Fruit fly (Drosophila melanogaster): ENCODE data around the gene Sirt7.
A peak's percentile ranks its signal among the peaks of the same experiment; 100 is the strongest.

The Sirt7 gene

DNA sequence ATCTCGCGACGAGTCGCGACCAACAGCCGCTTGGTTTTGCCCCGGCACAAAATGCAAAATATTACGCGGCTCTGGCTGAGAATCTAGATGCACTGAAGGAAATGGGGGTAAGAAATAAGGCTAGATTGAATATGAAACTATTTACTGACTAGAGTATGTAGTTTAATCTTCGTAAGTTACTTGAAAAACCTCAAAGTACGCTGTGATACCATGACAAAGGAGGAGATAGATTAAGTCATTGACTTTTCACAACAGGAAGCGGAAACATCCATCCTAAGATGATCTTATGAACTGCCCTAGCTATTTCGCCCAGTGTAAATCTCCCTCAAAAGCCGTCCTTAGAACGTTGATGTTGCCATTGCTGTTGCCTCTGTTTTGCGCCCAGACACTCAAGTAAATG is 38.4 kb downstream of the Sirt7 start:
- TF ChIP-seq CG12605 (GFP tag; IDR thresholded peaks at IDR 0.05): peak; percentile 48; the same call in 1 of the 2 replicates
- no peak for TF ChIP-seq EcR (GFP tag; optimal IDR thresholded peaks at IDR 0.05)
- TF ChIP-seq Snoo (tag; optimal IDR thresholded peaks at IDR 0.05): peak; percentile 8
- peak; percentile 79 for TF ChIP-seq fd96Ca (GFP tag; IDR thresholded peaks at IDR 0.05)
- no peak for TF ChIP-seq rn (GFP tag; IDR thresholded peaks at IDR 0.05)
- TF ChIP-seq CG34367 (tag; optimal IDR thresholded peaks at IDR 0.05): peak; percentile 70
- peak; percentile 27 for TF ChIP-seq D1 (tag; optimal IDR thresholded peaks at IDR 0.05)
- TF ChIP-seq gl (tag; optimal IDR thresholded peaks at IDR 0.05): peak; percentile 57
- TF ChIP-seq CG15710 (tag; optimal IDR thresholded peaks at IDR 0.05): peak; percentile 66
- TF ChIP-seq CG8301 (tag; optimal IDR thresholded peaks at IDR 0.05): peak; percentile 84
- peak; percentile 81 for TF ChIP-seq CG17806 (tag; optimal IDR thresholded peaks at IDR 0.05)
- TF ChIP-seq CG4496 (GFP tag; IDR thresholded peaks at IDR 0.05): peak; percentile 62; the same call in 1 of the 3 replicates
- peak; percentile 65 for TF ChIP-seq Pif1A (GFP tag; optimal IDR thresholded peaks at IDR 0.05)
- peak; percentile 32 for TF ChIP-seq Pif1B (GFP tag; optimal IDR thresholded peaks at IDR 0.05)
- TF ChIP-seq CG14655 (GFP tag; optimal IDR thresholded peaks at IDR 0.05): peak; percentile 88
- TF ChIP-seq CG10348 (GFP tag; IDR thresholded peaks at IDR 0.05): no peak
- no peak; the same call in 1 of the 2 replicates for TF ChIP-seq Ets98B (GFP tag; IDR thresholded peaks at IDR 0.05)
- TF ChIP-seq CG32121 (GFP tag; IDR thresholded peaks at IDR 0.05): peak; percentile 27; the same call in 1 of the 2 replicates
- TF ChIP-seq CG13204 (GFP tag; optimal IDR thresholded peaks at IDR 0.05): peak; percentile 17
- peak; percentile 81 for TF ChIP-seq CG9948 (tag; optimal IDR thresholded peaks at IDR 0.05)
- peak; percentile 78 for TF ChIP-seq CG8159 (tag; optimal IDR thresholded peaks at IDR 0.05)

DNA sequence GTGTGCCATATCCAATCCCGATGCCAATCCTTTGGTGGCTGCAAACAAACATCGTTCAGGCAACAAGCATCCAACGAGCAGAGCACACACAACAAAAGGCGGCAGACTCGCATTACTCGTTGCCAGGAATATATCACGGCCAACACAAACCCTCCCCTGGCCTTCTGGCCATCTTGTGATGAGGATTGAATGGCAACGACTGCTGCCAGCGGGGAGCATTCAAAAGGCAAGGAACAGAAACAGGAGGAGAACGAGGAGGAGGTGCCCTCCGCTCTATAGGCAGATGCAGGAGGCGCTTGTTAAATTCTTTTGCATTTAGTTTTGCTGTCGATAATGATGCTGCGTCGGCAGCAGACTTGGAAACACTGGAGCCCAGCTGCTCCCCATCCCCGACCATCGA is 39.8 kb downstream of the Sirt7 start:
- TF ChIP-seq CG15710 (tag; optimal IDR thresholded peaks at IDR 0.05) (no peak), CG12605 (GFP tag; IDR thresholded peaks at IDR 0.05) (no peak), CG13204 (GFP tag; optimal IDR thresholded peaks at IDR 0.05) (peak; percentile 42), CG4496 (GFP tag; IDR thresholded peaks at IDR 0.05) (peak; percentile 19; the same call in 1 of the 3 replicates), EcR (GFP tag; optimal IDR thresholded peaks at IDR 0.05) (peak; percentile 51)

DNA sequence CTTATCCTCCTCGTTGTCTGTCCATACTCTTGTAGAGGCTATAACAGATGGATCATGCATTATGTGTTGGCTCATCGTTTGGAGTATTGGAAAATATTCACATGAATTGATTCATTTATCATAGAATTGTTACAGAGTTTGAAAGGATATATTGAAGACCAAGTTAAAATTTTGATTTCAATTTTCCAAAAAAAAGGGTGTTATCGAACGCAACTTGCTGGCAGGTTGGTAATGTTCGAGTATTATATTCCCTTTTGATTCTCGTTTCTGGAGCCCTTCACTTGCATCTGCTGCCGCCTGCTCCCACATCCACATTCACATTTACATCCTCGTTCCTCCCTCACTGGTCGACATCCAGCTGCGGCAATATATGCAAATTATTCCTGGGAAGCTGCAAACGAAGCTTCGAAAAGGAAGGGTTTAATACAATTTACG is 40.3 kb downstream of the Sirt7 start:
- TF ChIP-seq CG12605 (GFP tag; IDR thresholded peaks at IDR 0.05): peak; percentile 34; the same call in 1 of the 2 replicates
- TF ChIP-seq D1 (tag; optimal IDR thresholded peaks at IDR 0.05): no peak
- TF ChIP-seq CG14655 (GFP tag; optimal IDR thresholded peaks at IDR 0.05): no peak
- no peak for TF ChIP-seq EcR (GFP tag; optimal IDR thresholded peaks at IDR 0.05)
- TF ChIP-seq rn (GFP tag; IDR thresholded peaks at IDR 0.05): 0 out of 2 replicates have a peak, but pooled peaks have one; percentile 23
- TF ChIP-seq CG10348 (GFP tag; IDR thresholded peaks at IDR 0.05): no peak
- TF ChIP-seq gl (tag; optimal IDR thresholded peaks at IDR 0.05): peak; percentile 71
- 0 out of 3 replicates have a peak, but pooled peaks have one; percentile 39 for TF ChIP-seq fd96Ca (GFP tag; IDR thresholded peaks at IDR 0.05)
- no peak for TF ChIP-seq Pif1B (GFP tag; optimal IDR thresholded peaks at IDR 0.05)
- peak; percentile 90 for TF ChIP-seq CG15710 (tag; optimal IDR thresholded peaks at IDR 0.05)
- TF ChIP-seq CG4496 (GFP tag; IDR thresholded peaks at IDR 0.05): peak; percentile 75
- TF ChIP-seq CG34367 (tag; optimal IDR thresholded peaks at IDR 0.05): peak; percentile 86
- TF ChIP-seq CG32121 (GFP tag; IDR thresholded peaks at IDR 0.05): no peak
- peak; percentile 83 for TF ChIP-seq CG17806 (tag; optimal IDR thresholded peaks at IDR 0.05)
- TF ChIP-seq Ets98B (GFP tag; IDR thresholded peaks at IDR 0.05): peak; percentile 48
- TF ChIP-seq CG9948 (tag; optimal IDR thresholded peaks at IDR 0.05): peak; percentile 78
- TF ChIP-seq CG8159 (tag; optimal IDR thresholded peaks at IDR 0.05): peak; percentile 87

DNA sequence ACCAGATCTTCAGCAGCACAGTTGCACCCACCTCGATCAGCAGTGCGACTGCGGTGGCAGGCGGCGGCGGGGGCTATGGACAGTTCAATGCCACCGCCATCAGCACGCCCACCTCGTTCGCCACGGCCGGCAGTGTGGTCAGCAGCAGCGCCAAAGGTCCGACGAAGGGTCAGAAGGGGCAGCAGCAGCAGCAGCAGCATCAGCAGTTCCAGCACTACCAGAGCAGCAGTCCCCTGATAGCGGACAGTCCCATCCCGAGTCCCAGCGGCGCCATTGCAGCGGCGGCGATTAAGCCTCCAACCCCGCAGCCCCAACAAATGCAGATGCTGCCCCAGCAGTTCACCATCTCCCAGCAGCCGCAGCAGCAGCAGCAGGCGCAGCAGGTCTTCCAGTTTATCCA is 42.3 kb downstream of the Sirt7 start:
- TF ChIP-seq fd96Ca (GFP tag; IDR thresholded peaks at IDR 0.05) (no peak), CG15710 (tag; optimal IDR thresholded peaks at IDR 0.05) (no peak), CG8301 (tag; optimal IDR thresholded peaks at IDR 0.05) (no peak), Ets98B (GFP tag; IDR thresholded peaks at IDR 0.05) (no peak), CG13204 (GFP tag; optimal IDR thresholded peaks at IDR 0.05) (no peak), CG14655 (GFP tag; optimal IDR thresholded peaks at IDR 0.05) (no peak), CG4496 (GFP tag; IDR thresholded peaks at IDR 0.05) (no peak), CG12605 (GFP tag; IDR thresholded peaks at IDR 0.05) (no peak), EcR (GFP tag; optimal IDR thresholded peaks at IDR 0.05) (no peak), rn (GFP tag; IDR thresholded peaks at IDR 0.05) (no peak), Pif1B (GFP tag; optimal IDR thresholded peaks at IDR 0.05) (no peak), CG10348 (GFP tag; IDR thresholded peaks at IDR 0.05) (no peak), CG8159 (tag; optimal IDR thresholded peaks at IDR 0.05) (no peak), Snoo (tag; optimal IDR thresholded peaks at IDR 0.05) (no peak)

DNA sequence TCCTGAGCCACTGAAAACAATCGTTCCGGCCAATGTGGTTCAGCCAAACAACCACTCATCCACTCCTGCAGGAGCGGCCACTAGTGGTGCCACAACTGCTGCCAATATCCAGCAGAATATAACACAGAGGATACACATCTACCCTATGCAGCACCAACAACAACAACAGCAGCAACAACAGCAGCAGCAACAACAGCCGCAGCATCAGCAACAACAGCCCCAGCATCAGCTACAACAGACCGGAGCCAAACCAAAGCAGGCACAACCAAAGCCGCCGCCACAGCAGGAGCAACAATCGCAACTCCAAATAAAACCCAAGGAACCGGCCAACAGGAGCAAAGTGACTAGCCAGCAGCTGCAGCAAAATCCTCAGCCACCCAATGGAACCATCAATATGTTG is 47.5 kb downstream of the Sirt7 start:
- TF ChIP-seq CG9948 (tag; optimal IDR thresholded peaks at IDR 0.05) (no peak), Snoo (tag; optimal IDR thresholded peaks at IDR 0.05) (no peak), CG15710 (tag; optimal IDR thresholded peaks at IDR 0.05) (no peak), D1 (tag; optimal IDR thresholded peaks at IDR 0.05) (no peak), Pif1A (GFP tag; optimal IDR thresholded peaks at IDR 0.05) (no peak), CG12605 (GFP tag; IDR thresholded peaks at IDR 0.05) (no peak), gl (tag; optimal IDR thresholded peaks at IDR 0.05) (no peak), CG34367 (tag; optimal IDR thresholded peaks at IDR 0.05) (no peak), Pif1B (GFP tag; optimal IDR thresholded peaks at IDR 0.05) (no peak), EcR (GFP tag; optimal IDR thresholded peaks at IDR 0.05) (no peak), CG8301 (tag; optimal IDR thresholded peaks at IDR 0.05) (no peak), CG17806 (tag; optimal IDR thresholded peaks at IDR 0.05) (no peak), fd96Ca (GFP tag; IDR thresholded peaks at IDR 0.05) (no peak), rn (GFP tag; IDR thresholded peaks at IDR 0.05) (no peak), CG4496 (GFP tag; IDR thresholded peaks at IDR 0.05) (no peak), CG13204 (GFP tag; optimal IDR thresholded peaks at IDR 0.05) (no peak)
